Fruit fly (Drosophila melanogaster) whole organism, embryonic: ENCODE results near the gene St2.

Experiments
- Adf1 ChIP-seq: fragments of 200-800 bp; sonication (Bioruptor generic); IDR thresholded peaks from 2 replicates; pipeline ENCODE4 v1.3.6; 2022; ENCODE audit warnings: missing biosample characterization, missing genetic modification characterization
- CG10209 ChIP-seq: fragments of 200-800 bp; sonication (Bioruptor generic); optimal IDR thresholded peaks from 3 replicates; lab custom pipeline; 2017; ENCODE audit warnings: missing biosample characterization, mild to moderate bottlenecking, missing genetic modification characterization, missing genetic modification reagents
- CG11504 ChIP-seq: fragments of 200-800 bp; sonication (Bioruptor generic); optimal IDR thresholded peaks from 3 replicates; lab custom pipeline; 2019; ENCODE audit warnings: missing biosample characterization, mild to moderate bottlenecking, missing genetic modification characterization, moderate library complexity
- CG11696 ChIP-seq: fragments of 200-800 bp; sonication (Bioruptor generic); IDR thresholded peaks from 2 replicates; pipeline ENCODE4 v1.3.6; 2022; ENCODE audit warnings: missing biosample characterization, missing genetic modification characterization
- CG12391 ChIP-seq: fragments of 200-800 bp; sonication (Bioruptor generic); optimal IDR thresholded peaks from 3 replicates; lab custom pipeline; 2018; ENCODE audit warnings: missing biosample characterization, mild to moderate bottlenecking, missing genetic modification characterization, moderate library complexity
- CG15011 ChIP-seq: fragments of 200-800 bp; sonication (Bioruptor generic); optimal IDR thresholded peaks from 3 replicates; lab custom pipeline; 2018; ENCODE audit warnings: missing biosample characterization, mild to moderate bottlenecking, missing genetic modification characterization
- CG16813 ChIP-seq: fragments of 200-800 bp; sonication (Bioruptor generic); IDR thresholded peaks from 3 replicates; pipeline ENCODE4 v1.3.6; 2022; ENCODE audit warnings: missing biosample characterization, missing genetic modification characterization; ENCODE audit not compliant: partially characterized antibody
- CG17829 ChIP-seq: fragments of 200-800 bp; optimal IDR thresholded peaks from 2 replicates; lab custom pipeline; 2019; ENCODE audit warnings: missing biosample characterization, mild to moderate bottlenecking, missing genetic modification characterization, moderate library complexity
- CG18262 ChIP-seq: fragments of 200-800 bp; optimal IDR thresholded peaks from 3 replicates; lab custom pipeline; 2019; ENCODE audit warnings: missing biosample characterization, mild to moderate bottlenecking, missing genetic modification characterization, moderate library complexity
- CG2712 ChIP-seq: fragments of 200-800 bp; optimal IDR thresholded peaks from 3 replicates; lab custom pipeline; 2019; ENCODE audit warnings: missing biosample characterization, mild to moderate bottlenecking, missing genetic modification characterization, moderate library complexity
- CG30403 ChIP-seq: fragments of 200-800 bp; sonication (Bioruptor generic); optimal IDR thresholded peaks from 3 replicates; lab custom pipeline; 2016; ENCODE audit warnings: missing biosample characterization, missing genetic modification characterization
- CG32772 ChIP-seq: fragments of 200-800 bp; sonication (Bioruptor generic); IDR thresholded peaks from 2 replicates; pipeline ENCODE4 v1.3.6; 2022; ENCODE audit warnings: missing biosample characterization, missing genetic modification characterization
- CG34422 ChIP-seq: fragments of 200-800 bp; sonication (Bioruptor generic); IDR thresholded peaks from 3 replicates; pipeline ENCODE4 v1.3.6; 2022; ENCODE audit warnings: missing biosample characterization, missing genetic modification characterization
- CG4820 ChIP-seq: fragments of 200-800 bp; sonication (Bioruptor generic); optimal IDR thresholded peaks from 3 replicates; lab custom pipeline; 2016; ENCODE audit warnings: missing biosample characterization, missing genetic modification characterization
- Ets65A ChIP-seq: fragments of 200-800 bp; sonication (Bioruptor generic); peaks from one replicate; lab custom pipeline; 2016; ENCODE audit warnings: missing biosample characterization, missing genetic modification characterization
- H15 ChIP-seq: fragments of 200-800 bp; sonication (Bioruptor generic); IDR thresholded peaks from 3 replicates; pipeline ENCODE4 v1.3.6; 2022; ENCODE audit warnings: missing biosample characterization, missing genetic modification characterization
- HmgZ ChIP-seq: fragments of 200-800 bp; sonication (Bioruptor generic); optimal IDR thresholded peaks from 2 replicates; lab custom pipeline; 2018; ENCODE audit warnings: missing biosample characterization, mild to moderate bottlenecking, missing genetic modification characterization
- MTF-1 ChIP-seq: fragments of 200-800 bp; sonication (Bioruptor generic); optimal IDR thresholded peaks from 2 replicates; lab custom pipeline; 2018; ENCODE audit warnings: missing biosample characterization, mild to moderate bottlenecking, missing genetic modification characterization, borderline replicate concordance
- Med ChIP-seq: fragments of 200-800 bp; sonication (Bioruptor generic); peaks from one replicate; lab custom pipeline; 2016; ENCODE audit warnings: missing biosample characterization, missing genetic modification characterization, mild to moderate bottlenecking, inconsistent platforms, moderate library complexity
- NC2α ChIP-seq: fragments of 200-800 bp; sonication (Bioruptor generic); optimal IDR thresholded peaks from 2 replicates; lab custom pipeline; 2016; ENCODE audit warnings: missing biosample characterization, missing genetic modification characterization
- Oli ChIP-seq: fragments of 200-800 bp; sonication (Bioruptor generic); optimal IDR thresholded peaks from 2 replicates; lab custom pipeline; 2018; ENCODE audit warnings: missing biosample characterization, mild to moderate bottlenecking, missing genetic modification characterization, moderate library complexity
- PHDP ChIP-seq: fragments of 200-800 bp; sonication (Bioruptor generic); optimal IDR thresholded peaks from 3 replicates; lab custom pipeline; 2018; ENCODE audit warnings: missing biosample characterization, mild to moderate bottlenecking, missing genetic modification characterization, moderate library complexity
- Rx ChIP-seq: fragments of 200-800 bp; sonication (Bioruptor generic); IDR thresholded peaks from 2 replicates; pipeline ENCODE4 v1.3.6; 2022; ENCODE audit warnings: missing biosample characterization, missing genetic modification characterization
- Ssrp ChIP-seq: fragments of 200-800 bp; sonication (Bioruptor generic); optimal IDR thresholded peaks from 2 replicates; lab custom pipeline; 2018; ENCODE audit warnings: missing biosample characterization, mild to moderate bottlenecking, missing genetic modification characterization, moderate library complexity
- Usf ChIP-seq: fragments of 200-800 bp; sonication (Bioruptor generic); optimal IDR thresholded peaks from 2 replicates; lab custom pipeline; 2017; ENCODE audit warnings: missing genotype, missing biosample characterization, missing genetic modification characterization
- abd-A ChIP-seq: fragments of 200-800 bp; sonication (Bioruptor generic); optimal IDR thresholded peaks from 3 replicates; lab custom pipeline; 2019; ENCODE audit warnings: missing biosample characterization, mild to moderate bottlenecking, missing genetic modification characterization, moderate library complexity
- ash1 ChIP-seq: fragments of 200-800 bp; sonication (Bioruptor generic); optimal IDR thresholded peaks from 2 replicates; lab custom pipeline; 2018; ENCODE audit warnings: missing biosample characterization, mild to moderate bottlenecking, missing genetic modification characterization
- cad ChIP-seq: fragments of >200 bp; optimal IDR thresholded peaks from 2 replicates; lab custom pipeline; 2017; ENCODE audit warnings: missing biosample characterization, missing genetic modification characterization
- chif ChIP-seq, 2 experiments: fragments of 200-800 bp; sonication (Bioruptor generic); optimal IDR thresholded peaks; 3 replicates each; lab custom pipeline; 2016; ENCODE audit warnings: missing biosample characterization in 2 of 2, missing genetic modification characterization in 2 of 2
- crc ChIP-seq: fragments of 200-800 bp; sonication (Bioruptor generic); optimal IDR thresholded peaks from 2 replicates; lab custom pipeline; 2016; ENCODE audit warnings: missing biosample characterization, missing genetic modification characterization
- dan ChIP-seq: fragments of 200-800 bp; sonication (Bioruptor generic); IDR thresholded peaks from 2 replicates; pipeline ENCODE4 v1.3.6; 2022; ENCODE audit warnings: missing biosample characterization, missing genetic modification characterization
- dm ChIP-seq: fragments of 200-800 bp; sonication (Bioruptor generic); optimal IDR thresholded peaks from 3 replicates; lab custom pipeline; 2016; ENCODE audit warnings: missing biosample characterization, missing genetic modification characterization
- en ChIP-seq: fragments of 200-800 bp; sonication (Bioruptor generic); optimal IDR thresholded peaks from 2 replicates; lab custom pipeline; 2016; ENCODE audit warnings: missing biosample characterization, missing genetic modification characterization
- fu2 ChIP-seq: fragments of 200-800 bp; sonication (Bioruptor generic); optimal IDR thresholded peaks from 2 replicates; lab custom pipeline; 2016; ENCODE audit warnings: missing biosample characterization, missing genetic modification characterization
- gem ChIP-seq: fragments of 200-800 bp; sonication (Bioruptor generic); optimal IDR thresholded peaks from 2 replicates; lab custom pipeline; 2019; ENCODE audit warnings: missing biosample characterization, mild to moderate bottlenecking, missing genetic modification characterization, moderate library complexity
- gfzf ChIP-seq: fragments of 200-800 bp; sonication (Bioruptor generic); optimal IDR thresholded peaks from 2 replicates; lab custom pipeline; 2016; ENCODE audit warnings: missing biosample characterization, mild to moderate bottlenecking, missing genetic modification characterization, moderate library complexity
- gsb-n ChIP-seq: fragments of 200-800 bp; sonication (Bioruptor generic); optimal IDR thresholded peaks from 3 replicates; lab custom pipeline; 2018; ENCODE audit warnings: missing biosample characterization, mild to moderate bottlenecking, missing genetic modification characterization
- inv ChIP-seq: fragments of 200-800 bp; sonication (Bioruptor generic); IDR thresholded peaks from 2 replicates; pipeline ENCODE4 v1.3.6; 2022; ENCODE audit warnings: missing biosample characterization, missing genetic modification characterization; ENCODE audit not compliant: partially characterized antibody
- knrl ChIP-seq: fragments of 200-800 bp; sonication (Bioruptor generic); IDR thresholded peaks from 3 replicates; pipeline ENCODE4 v1.3.6; 2022; ENCODE audit warnings: missing biosample characterization, missing genetic modification characterization; ENCODE audit not compliant: partially characterized antibody
- nmo ChIP-seq: fragments of 200-800 bp; sonication (Bioruptor generic); optimal IDR thresholded peaks from 2 replicates; lab custom pipeline; 2018; ENCODE audit warnings: missing biosample characterization, mild to moderate bottlenecking, missing genetic modification characterization, moderate library complexity
- pita ChIP-seq: fragments of 200-800 bp; sonication (Bioruptor generic); optimal IDR thresholded peaks from 2 replicates; lab custom pipeline; 2017; ENCODE audit warnings: missing biosample characterization, mild to moderate bottlenecking, missing genetic modification characterization
- pnt ChIP-seq: fragments of 200-800 bp; sonication (Bioruptor generic); optimal IDR thresholded peaks from 3 replicates; lab custom pipeline; 2016; ENCODE audit warnings: missing biosample characterization, missing genetic modification characterization
- ranshi ChIP-seq: fragments of 200-800 bp; sonication (Bioruptor generic); IDR thresholded peaks from 2 replicates; pipeline ENCODE4 v1.3.6; 2022; ENCODE audit warnings: missing biosample characterization, missing genetic modification characterization
- sd ChIP-seq: fragments of 200-800 bp; sonication (Bioruptor generic); optimal IDR thresholded peaks from 3 replicates; lab custom pipeline; 2018; ENCODE audit warnings: missing biosample characterization, mild to moderate bottlenecking, missing genetic modification characterization, moderate library complexity
- sens ChIP-seq: fragments of 200-800 bp; sonication (Bioruptor generic); peaks from one replicate; lab custom pipeline; 2016; ENCODE audit warnings: missing biosample characterization, missing genetic modification characterization
- stwl ChIP-seq: fragments of 200-800 bp; sonication (Bioruptor generic); optimal IDR thresholded peaks from 3 replicates; lab custom pipeline; 2018; ENCODE audit warnings: missing biosample characterization, mild to moderate bottlenecking, missing genetic modification characterization, moderate library complexity
- trem ChIP-seq: fragments of 200-800 bp; optimal IDR thresholded peaks from 3 replicates; lab custom pipeline; 2019; ENCODE audit warnings: missing biosample characterization, mild to moderate bottlenecking, missing genetic modification characterization, moderate library complexity
- tx ChIP-seq: fragments of 200-800 bp; sonication (Bioruptor generic); optimal IDR thresholded peaks from 2 replicates; lab custom pipeline; 2016; ENCODE audit warnings: missing biosample characterization, missing genetic modification characterization
- vvl ChIP-seq: fragments of 200-800 bp; sonication (Bioruptor generic); IDR thresholded peaks from 2 replicates; pipeline ENCODE4 v1.3.6; 2022; ENCODE audit warnings: missing biosample characterization, missing genetic modification characterization
- yki ChIP-seq: fragments of >200 bp; optimal IDR thresholded peaks from 3 replicates; lab custom pipeline; 2018
- z ChIP-seq: fragments of 200-800 bp; sonication (Bioruptor generic); IDR thresholded peaks from 3 replicates; pipeline ENCODE4 v1.3.6; 2022; ENCODE audit warnings: missing biosample characterization, missing genetic modification characterization
- zen ChIP-seq: fragments of 200-800 bp; sonication (Bioruptor generic); optimal IDR thresholded peaks from 3 replicates; lab custom pipeline; 2018; ENCODE audit warnings: missing biosample characterization, mild to moderate bottlenecking, missing genetic modification characterization, moderate library complexity

The St2 gene

dm6 chr3R:9214235-9214634, 37.4 kb upstream of the St2 start (continued):
- TF ChIP-seq NC2α (GFP tag; lab: Kevin White, UChicago) (no peak), gfzf (GFP tag; lab: Kevin White, UChicago) (no peak), CG18262 (tag; lab: Kevin White, UChicago) (no peak), HmgZ (tag; lab: Kevin White, UChicago) (peak; percentile 2), zen (peak; percentile 25), cad (GFP tag; lab: Kevin White, UChicago) (peak; percentile 93), Usf (GFP tag; lab: Kevin White, UChicago) (no peak), ranshi (GFP tag; lab: Robert Waterston, UW) (no peak), Ets65A (GFP tag; lab: Kevin White, UChicago) (peak; percentile 30), PHDP (tag; lab: Kevin White, UChicago) (peak; percentile 1), CG34422 (GFP tag; lab: Robert Waterston, UW) (no peak), CG32772 (GFP tag; lab: Robert Waterston, UW) (no peak), Adf1 (GFP tag; lab: Robert Waterston, UW) (no peak), pnt (GFP tag; lab: Kevin White, UChicago) (no peak), vvl (GFP tag; lab: Robert Waterston, UW) (no peak), H15 (no peak), dm (GFP tag; lab: Kevin White, UChicago) (no peak), gem (tag; lab: Kevin White, UChicago) (peak; percentile 19), Med (GFP tag; lab: Kevin White, UChicago) (peak; percentile 49), CG16813 (GFP tag; lab: Robert Waterston, UW) (peak; percentile 44; the same call in 2 of the 3 replicates), en (GFP tag; lab: Kevin White, UChicago) (no peak), knrl (peak; percentile 77), inv (GFP tag; lab: Robert Waterston, UW) (peak; percentile 39; the same call in 1 of the 2 replicates), CG11696 (GFP tag; lab: Robert Waterston, UW) (no peak), CG12391 (tag; lab: Kevin White, UChicago) (peak; percentile 33), Rx (GFP tag; lab: Robert Waterston, UW) (no peak), pita (GFP tag; lab: Kevin White, UChicago) (peak; percentile 79), nmo (GFP tag; lab: Kevin White, UChicago) (peak; percentile 5), CG2712 (tag; lab: Kevin White, UChicago) (peak; percentile 22), CG30403 (GFP tag; lab: Kevin White, UChicago) (no peak), Oli (tag; lab: Kevin White, UChicago) (no peak), crc (GFP tag; lab: Kevin White, UChicago) (no peak), z (GFP tag; lab: Robert Waterston, UW) (no peak), yki (lab: Kevin White, UChicago) (peak; percentile 20), tx (GFP tag; lab: Kevin White, UChicago) (no peak), MTF-1 (GFP tag; lab: Kevin White, UChicago) (no peak), CG15011 (GFP tag; lab: Kevin White, UChicago) (no peak), gsb-n (tag; lab: Kevin White, UChicago) (peak; percentile 28), chif (GFP tag; optimal IDR thresholded peaks at IDR 0.05; lab: Kevin White, UChicago) (no peak), stwl (tag; lab: Kevin White, UChicago) (peak; percentile 78), dan (GFP tag; lab: Robert Waterston, UW) (no peak), CG11504 (peak; percentile 81), Ssrp (tag; lab: Kevin White, UChicago) (peak; percentile 29), trem (tag; lab: Kevin White, UChicago) (peak; percentile 15), ash1 (GFP tag; lab: Kevin White, UChicago) (no peak), CG10209 (GFP tag; lab: Kevin White, UChicago) (no peak), sens (GFP tag; lab: Kevin White, UChicago) (peak; percentile 62), CG4820 (GFP tag; lab: Kevin White, UChicago) (no peak), abd-A (tag; lab: Kevin White, UChicago) (peak; percentile 49), CG17829 (tag; lab: Kevin White, UChicago) (peak; percentile 16), fu2 (GFP tag; lab: Kevin White, UChicago) (no peak), sd (no peak)
